Fruit fly (Drosophila melanogaster) whole organism, embryonic: ENCODE data around the gene hkb.

ENCODE experiments used
- Adf1 ChIP-seq: fragments of 200-800 bp; sonication (Bioruptor generic); IDR thresholded peaks from 2 replicates; pipeline ENCODE4 v1.3.6; 2022; ENCODE audit warnings: missing biosample characterization, missing genetic modification characterization
- C15 ChIP-seq: fragments of 200-800 bp; sonication (Bioruptor generic); IDR thresholded peaks from 3 replicates; pipeline ENCODE4 v1.3.6; 2022; ENCODE audit warnings: missing biosample characterization, missing genetic modification characterization
- CG11723 ChIP-seq: fragments of 200-800 bp; sonication (Bioruptor generic); optimal IDR thresholded peaks from 2 replicates; lab custom pipeline; 2017; ENCODE audit warnings: missing biosample characterization, mild to moderate bottlenecking, missing genetic modification characterization
- CG13775 ChIP-seq: fragments of 200-800 bp; sonication (Bioruptor generic); optimal IDR thresholded peaks from 3 replicates; lab custom pipeline; 2017; ENCODE audit warnings: missing biosample characterization, mild to moderate bottlenecking, missing genetic modification characterization
- CG14860 ChIP-seq: fragments of 200-800 bp; sonication (Bioruptor generic); IDR thresholded peaks from 3 replicates; pipeline ENCODE4 v1.3.6; 2022; ENCODE audit warnings: missing biosample characterization, missing genetic modification characterization; ENCODE audit not compliant: partially characterized antibody
- CG17829 ChIP-seq: fragments of 200-800 bp; optimal IDR thresholded peaks from 2 replicates; lab custom pipeline; 2019; ENCODE audit warnings: missing biosample characterization, mild to moderate bottlenecking, missing genetic modification characterization, moderate library complexity
- CG2129 ChIP-seq: fragments of 200-800 bp; sonication (Bioruptor generic); IDR thresholded peaks from 2 replicates; pipeline ENCODE4 v1.3.6; 2022; ENCODE audit warnings: missing biosample characterization, missing genetic modification characterization; ENCODE audit not compliant: partially characterized antibody
- CG30403 ChIP-seq: fragments of 200-800 bp; sonication (Bioruptor generic); optimal IDR thresholded peaks from 3 replicates; lab custom pipeline; 2016; ENCODE audit warnings: missing biosample characterization, missing genetic modification characterization
- CG32767 ChIP-seq: fragments of 200-800 bp; sonication (Bioruptor generic); IDR thresholded peaks from 2 replicates; pipeline ENCODE4 v1.3.6; 2022; ENCODE audit warnings: missing biosample characterization, missing genetic modification characterization
- CG34376 ChIP-seq: fragments of 200-800 bp; sonication (Bioruptor generic); optimal IDR thresholded peaks from 2 replicates; lab custom pipeline; 2018; ENCODE audit warnings: missing biosample characterization, mild to moderate bottlenecking, missing genetic modification characterization
- CG42726 ChIP-seq: fragments of 200-800 bp; sonication (Bioruptor generic); IDR thresholded peaks from 2 replicates; pipeline ENCODE4 v1.3.6; 2022; ENCODE audit warnings: missing biosample characterization, missing genetic modification characterization; ENCODE audit not compliant: partially characterized antibody
- CG4282 ChIP-seq: fragments of 200-800 bp; sonication (Bioruptor generic); optimal IDR thresholded peaks from 2 replicates; lab custom pipeline; 2016; ENCODE audit warnings: missing biosample characterization, missing genetic modification characterization
- CG4424 ChIP-seq: fragments of 200-800 bp; sonication (Bioruptor generic); optimal IDR thresholded peaks from 3 replicates; lab custom pipeline; 2016; ENCODE audit warnings: missing biosample characterization, missing genetic modification characterization
- CG4617 ChIP-seq: fragments of 200-800 bp; sonication (Bioruptor generic); optimal IDR thresholded peaks from 3 replicates; lab custom pipeline; 2016; ENCODE audit warnings: missing biosample characterization, missing genetic modification characterization, borderline replicate concordance
- CG4730 ChIP-seq: fragments of 200-800 bp; sonication (Bioruptor generic); IDR thresholded peaks from 2 replicates; pipeline ENCODE4 v1.3.6; 2022; ENCODE audit warnings: missing biosample characterization, missing genetic modification characterization
- CG7786 ChIP-seq: fragments of 200-800 bp; sonication (Bioruptor generic); optimal IDR thresholded peaks from 2 replicates; lab custom pipeline; 2016; ENCODE audit warnings: missing biosample characterization, missing genetic modification characterization
- CG7987 ChIP-seq: fragments of 200-800 bp; sonication (Bioruptor generic); optimal IDR thresholded peaks from 2 replicates; lab custom pipeline; 2018; ENCODE audit warnings: missing biosample characterization, mild to moderate bottlenecking, missing genetic modification characterization, moderate library complexity
- Dbx ChIP-seq: fragments of 200-800 bp; sonication (Bioruptor generic); IDR thresholded peaks from 3 replicates; pipeline ENCODE4 v1.3.6; 2022; ENCODE audit warnings: missing biosample characterization, missing genetic modification characterization
- Dip3 ChIP-seq: fragments of 200-800 bp; sonication (Bioruptor generic); optimal IDR thresholded peaks from 3 replicates; lab custom pipeline; 2016; ENCODE audit warnings: missing biosample characterization, missing genetic modification characterization
- E2f2 ChIP-seq: fragments of 200-800 bp; sonication (Bioruptor generic); IDR thresholded peaks from 2 replicates; pipeline ENCODE4 v1.3.6; 2022; ENCODE audit warnings: missing biosample characterization, missing genetic modification characterization
- Gsc ChIP-seq: fragments of 200-800 bp; sonication (Bioruptor generic); IDR thresholded peaks from 2 replicates; pipeline ENCODE4 v1.3.6; 2022; ENCODE audit warnings: missing biosample characterization, missing genetic modification characterization
- Gug ChIP-seq: fragments of 200-800 bp; sonication (Bioruptor generic); IDR thresholded peaks from 4 replicates; pipeline ENCODE4 v1.3.6; 2022; ENCODE audit warnings: missing biosample characterization, missing genetic modification characterization
- Hand ChIP-seq: fragments of 200-800 bp; sonication (Bioruptor generic); optimal IDR thresholded peaks from 2 replicates; lab custom pipeline; 2017; ENCODE audit warnings: mild to moderate bottlenecking, missing biosample characterization, missing genetic modification reagents, missing genetic modification characterization
- Hr51 ChIP-seq, 2 experiments: fragments of 200-800 bp; sonication (Bioruptor generic); optimal IDR thresholded peaks; 2 replicates in 1 of 2; 3 replicates in 1 of 2; lab custom pipeline; 2016 to 2018; ENCODE audit warnings: missing biosample characterization in 2 of 2, missing genetic modification characterization in 2 of 2, mild to moderate bottlenecking in 1 of 2, moderate library complexity in 1 of 2
- Lpt ChIP-seq: fragments of >200 bp; optimal IDR thresholded peaks from 2 replicates; lab custom pipeline; 2018; ENCODE audit warnings: missing biosample characterization, missing genetic modification characterization
- MBD-R2 ChIP-seq: fragments of 200-800 bp; sonication (Bioruptor generic); IDR thresholded peaks from 2 replicates; pipeline ENCODE4 v1.3.6; 2022; ENCODE audit warnings: missing biosample characterization, missing genetic modification characterization
- MESR4 ChIP-seq: fragments of 200-800 bp; sonication (Bioruptor generic); optimal IDR thresholded peaks from 2 replicates; lab custom pipeline; 2018; ENCODE audit warnings: missing biosample characterization, mild to moderate bottlenecking, missing genetic modification characterization, moderate library complexity
- MTF-1 ChIP-seq: fragments of 200-800 bp; sonication (Bioruptor generic); optimal IDR thresholded peaks from 2 replicates; lab custom pipeline; 2018; ENCODE audit warnings: missing biosample characterization, mild to moderate bottlenecking, missing genetic modification characterization, borderline replicate concordance
- NC2α ChIP-seq: fragments of 200-800 bp; sonication (Bioruptor generic); optimal IDR thresholded peaks from 2 replicates; lab custom pipeline; 2016; ENCODE audit warnings: missing biosample characterization, missing genetic modification characterization
- Nf-YA ChIP-seq: fragments of 200-800 bp; sonication (Bioruptor generic); IDR thresholded peaks from 2 replicates; pipeline ENCODE4 v1.3.6; 2022; ENCODE audit warnings: missing biosample characterization, missing genetic modification characterization
- Opbp ChIP-seq: fragments of 200-800 bp; sonication (Bioruptor generic); IDR thresholded peaks from 3 replicates; pipeline ENCODE4 v1.3.6; 2022; ENCODE audit warnings: missing biosample characterization, missing genetic modification characterization; ENCODE audit not compliant: partially characterized antibody
- Sry-β ChIP-seq: fragments of 200-800 bp; sonication (Bioruptor generic); optimal IDR thresholded peaks from 2 replicates; lab custom pipeline; 2018; ENCODE audit warnings: missing biosample characterization, mild to moderate bottlenecking, missing genetic modification characterization, moderate library complexity
- TFAM ChIP-seq: fragments of 200-800 bp; sonication (Bioruptor generic); optimal IDR thresholded peaks from 2 replicates; lab custom pipeline; 2017; ENCODE audit warnings: missing biosample characterization, missing genetic modification characterization, inconsistent platforms
- ash1 ChIP-seq: fragments of 200-800 bp; sonication (Bioruptor generic); optimal IDR thresholded peaks from 2 replicates; lab custom pipeline; 2018; ENCODE audit warnings: missing biosample characterization, mild to moderate bottlenecking, missing genetic modification characterization
- ato ChIP-seq: fragments of 200-800 bp; sonication (Bioruptor generic); IDR thresholded peaks from 2 replicates; pipeline ENCODE4 v1.3.6; 2022; ENCODE audit warnings: missing biosample characterization, missing genetic modification characterization; ENCODE audit not compliant: partially characterized antibody
- caup ChIP-seq: fragments of 200-800 bp; sonication (Bioruptor generic); optimal IDR thresholded peaks from 3 replicates; lab custom pipeline; 2017; ENCODE audit warnings: missing biosample characterization, mild to moderate bottlenecking, missing genetic modification characterization, moderate library complexity; ENCODE audit not compliant: severe bottlenecking
- cg ChIP-seq: fragments of 200-800 bp; sonication (Bioruptor generic); optimal IDR thresholded peaks from 3 replicates; lab custom pipeline; 2019; ENCODE audit warnings: missing biosample characterization, mild to moderate bottlenecking, missing genetic modification characterization, moderate library complexity
- crp ChIP-seq, 2 experiments: fragments of 200-800 bp; sonication (Bioruptor generic); optimal IDR thresholded peaks; 2 replicates in 1 of 2; 3 replicates in 1 of 2; lab custom pipeline; 2017; ENCODE audit warnings: missing biosample characterization in 2 of 2, missing genetic modification characterization in 2 of 2, mild to moderate bottlenecking in 1 of 2, moderate library complexity in 1 of 2
- da ChIP-seq: fragments of 200-800 bp; sonication (Bioruptor generic); optimal IDR thresholded peaks from 2 replicates; lab custom pipeline; 2016; ENCODE audit warnings: missing biosample characterization, missing genetic modification characterization
- scrt ChIP-seq: fragments of 200-800 bp; sonication (Bioruptor generic); optimal IDR thresholded peaks from 2 replicates; lab custom pipeline; 2018; ENCODE audit warnings: missing biosample characterization, mild to moderate bottlenecking, missing genetic modification characterization, moderate library complexity
- sim ChIP-seq: fragments of 200-800 bp; sonication (Bioruptor generic); IDR thresholded peaks from 2 replicates; pipeline ENCODE4 v1.3.6; 2022; ENCODE audit warnings: missing biosample characterization, missing genetic modification characterization
- sob ChIP-seq: fragments of 200-800 bp; sonication (Bioruptor generic); IDR thresholded peaks from 2 replicates; pipeline ENCODE4 v1.3.6; 2022; ENCODE audit warnings: missing biosample characterization, missing genetic modification characterization
- sug ChIP-seq: fragments of 200-800 bp; optimal IDR thresholded peaks from 2 replicates; lab custom pipeline; 2019; ENCODE audit warnings: missing biosample characterization, mild to moderate bottlenecking, missing genetic modification characterization, moderate library complexity

hkb gene

dm6 chr3R:4381079-4381919 is 34.9 kb upstream of the hkb start, which contains the start of gene Cont (continued):
- TF ChIP-seq TFAM (GFP tag; lab: Kevin White, UChicago) (no peak), ato (peak; percentile 97), da (GFP tag; lab: Kevin White, UChicago) (no peak), CG2129 (GFP tag; lab: Robert Waterston, UW) (peak; percentile 62), Dbx (GFP tag; lab: Robert Waterston, UW) (peak; percentile 60; the same call in 1 of the 3 replicates), CG4730 (GFP tag; lab: Robert Waterston, UW) (0 out of 2 replicates have a peak, but pooled peaks have one; percentile 8), scrt (GFP tag; lab: Kevin White, UChicago) (no peak), CG4617 (peak; percentile 48), MBD-R2 (GFP tag; lab: Robert Waterston, UW) (peak; percentile 53; the same call in 1 of the 2 replicates)
- TF ChIP-seq, all 482 proteins: peak for 107

dm6 chr3R:4378363-4379354 is 32.2 kb upstream of the hkb start, which contains the start of gene Sfxn1-3:
Sfxn1-3 (plus strand) TSS chr3R:4378600.
- TF ChIP-seq Gug (GFP tag; lab: Robert Waterston, UW) (0 out of 4 replicates have a peak, but pooled peaks have one; percentile 36), CG34376 (GFP tag; lab: Kevin White, UChicago) (peak; percentile 98), CG17829 (tag; lab: Kevin White, UChicago) (peak; percentile 9), E2f2 (peak; percentile 25; the same call in 1 of the 2 replicates), Adf1 (GFP tag; lab: Robert Waterston, UW) (peak; percentile 61; the same call in 1 of the 2 replicates), Hand (peak; percentile 63), Gsc (no peak), CG42726 (no peak; the same call in 1 of the 2 replicates), sim (GFP tag; lab: Robert Waterston, UW) (no peak), sob (GFP tag; lab: Robert Waterston, UW) (peak; percentile 55), sug (tag; lab: Kevin White, UChicago) (peak; percentile 72), ash1 (GFP tag; lab: Kevin White, UChicago) (peak; percentile 65), CG30403 (GFP tag; lab: Kevin White, UChicago) (peak; percentile 34), Dip3 (GFP tag; lab: Kevin White, UChicago) (peak; percentile 34), CG7987 (GFP tag; lab: Kevin White, UChicago) (peak; percentile 73), caup (GFP tag; lab: Kevin White, UChicago) (peak; percentile 67), Hr51 (GFP tag; optimal IDR thresholded peaks at IDR 0.05; lab: Kevin White, UChicago) (peak; percentile 1 to 32), crp (GFP tag; optimal IDR thresholded peaks at IDR 0.05; lab: Kevin White, UChicago) (peak in 1 of 2 experiments; percentile 66), Nf-YA (GFP tag; lab: Robert Waterston, UW) (peak; percentile 44), CG4424 (GFP tag; lab: Kevin White, UChicago) (no peak), CG11723 (GFP tag; lab: Kevin White, UChicago) (peak; percentile 12), MTF-1 (no peak), Sry-β (GFP tag; lab: Kevin White, UChicago) (no peak), Opbp (GFP tag; lab: Robert Waterston, UW) (0 out of 3 replicates have a peak, but pooled peaks have one; percentile 59), CG7786 (GFP tag; lab: Kevin White, UChicago) (no peak), Lpt (no peak), MESR4 (GFP tag; lab: Kevin White, UChicago) (peak; percentile 63), CG13775 (GFP tag; lab: Kevin White, UChicago) (no peak), CG4282 (GFP tag; lab: Kevin White, UChicago) (peak; percentile 38), cg (peak; percentile 62), NC2α (GFP tag; lab: Kevin White, UChicago) (no peak), CG32767 (GFP tag; lab: Robert Waterston, UW) (peak; percentile 45; the same call in 1 of the 2 replicates), C15 (GFP tag; lab: Robert Waterston, UW) (no peak), CG14860 (GFP tag; lab: Robert Waterston, UW) (no peak)
